Worm (Caenorhabditis elegans) whole organism, early embryonic: ENCODE measurements around the gene elf-1.

Experiments used
- ceh-36 ChIP-seq: sonication (generic microtip); optimal IDR thresholded peaks from 2 replicates; lab custom pipeline; 2016; ENCODE audit warnings: missing genetic modification characterization, inconsistent platforms, missing compliant biosample characterization
- hmg-4 ChIP-seq: fragments of 200-800 bp; sonication (Bioruptor generic); optimal IDR thresholded peaks from 2 replicates; lab custom pipeline; 2018; ENCODE audit warnings: mild to moderate bottlenecking, missing genetic modification characterization, missing compliant biosample characterization
- pes-1 ChIP-seq: fragments of 200-800 bp; sonication (Bioruptor generic); IDR thresholded peaks from 2 replicates; pipeline ENCODE4 v1.3.6; 2022; ENCODE audit warnings: missing genetic modification reagents, missing genetic modification characterization, missing compliant biosample characterization
- scrt-1 ChIP-seq: fragments of 200-800 bp; sonication (Bioruptor generic); IDR thresholded peaks from 2 replicates; pipeline ENCODE4 v1.3.6; 2022; ENCODE audit warnings: missing genetic modification characterization, missing compliant biosample characterization
- tbx-11 ChIP-seq: fragments of 200-800 bp; sonication (Bioruptor generic); IDR thresholded peaks from 2 replicates; pipeline ENCODE4 v1.3.6; 2022; ENCODE audit warnings: missing genetic modification characterization, missing compliant biosample characterization

DNA sequence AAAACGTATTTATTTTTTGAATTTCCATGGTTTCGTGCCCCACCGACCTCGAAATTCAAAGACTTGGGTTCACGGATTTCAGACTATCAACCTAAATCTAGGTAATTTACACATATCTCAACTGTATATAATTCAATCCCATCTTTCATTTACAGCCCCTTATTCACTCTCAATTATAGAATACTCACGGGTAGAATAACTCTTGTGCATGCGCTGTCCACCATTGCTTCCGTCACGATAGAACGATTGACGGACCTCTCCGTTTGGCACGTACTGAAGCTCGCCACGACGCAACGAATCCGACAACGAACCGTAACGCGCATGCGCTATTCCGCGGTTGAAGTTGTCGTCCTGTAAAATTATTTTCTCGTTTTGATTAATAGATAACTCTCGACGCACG is 39.7 kb downstream of the elf-1 start:
- TF ChIP-seq ceh-36 (tag; lab: Kevin White, UChicago) = no peak
- no peak for TF ChIP-seq pes-1
- no peak for TF ChIP-seq hmg-4 (GFP tag; lab: Kevin White, UChicago)
- TF ChIP-seq tbx-11 (GFP tag; lab: Robert Waterston, UW) = no peak
- no peak for TF ChIP-seq scrt-1 (GFP tag; lab: Robert Waterston, UW)
